Fruit fly (Drosophila melanogaster) whole organism, prepupa: Measurements from ENCODE around the gene CG15480.

ENCODE experiments used
- CG1621 ChIP-seq: fragments of 200-800 bp; sonication (Bioruptor generic); optimal IDR thresholded peaks from 3 replicates; lab custom pipeline; 2018; ENCODE audit warnings: missing biosample characterization, mild to moderate bottlenecking, missing genetic modification characterization
- Gug ChIP-seq: fragments of 200-800 bp; sonication (Bioruptor generic); IDR thresholded peaks from 2 replicates; pipeline ENCODE4 v1.3.6; 2022; ENCODE audit warnings: missing biosample characterization, missing genetic modification characterization
- lz ChIP-seq: fragments of 200-800 bp; sonication (Bioruptor generic); optimal IDR thresholded peaks from 3 replicates; lab custom pipeline; 2016; ENCODE audit warnings: missing biosample characterization, missing genetic modification characterization

dm6 chr2L:13182415-13182814 is 42.7 kb downstream of the CG15480 start, which contains the start of gene Mgat3:
- TF ChIP-seq lz (GFP tag; lab: Kevin White, UChicago) (no peak), Gug (GFP tag; lab: Robert Waterston, UW) (no peak), CG1621 (no peak)
